Worm (Caenorhabditis elegans) whole organism, L4 larva: ENCODE results near the gene ape-1.

ENCODE experiments used
- nhr-28 ChIP-seq: fragments of 150-350 bp; optimal IDR thresholded peaks from 2 replicates; lab custom pipeline; 2014; ENCODE audit warnings: missing biosample characterization, missing genetic modification characterization
- nhr-77 ChIP-seq: fragments of 150-350 bp; optimal IDR thresholded peaks from 2 replicates; lab custom pipeline; 2014; ENCODE audit warnings: missing biosample characterization, missing genetic modification characterization

DNA sequence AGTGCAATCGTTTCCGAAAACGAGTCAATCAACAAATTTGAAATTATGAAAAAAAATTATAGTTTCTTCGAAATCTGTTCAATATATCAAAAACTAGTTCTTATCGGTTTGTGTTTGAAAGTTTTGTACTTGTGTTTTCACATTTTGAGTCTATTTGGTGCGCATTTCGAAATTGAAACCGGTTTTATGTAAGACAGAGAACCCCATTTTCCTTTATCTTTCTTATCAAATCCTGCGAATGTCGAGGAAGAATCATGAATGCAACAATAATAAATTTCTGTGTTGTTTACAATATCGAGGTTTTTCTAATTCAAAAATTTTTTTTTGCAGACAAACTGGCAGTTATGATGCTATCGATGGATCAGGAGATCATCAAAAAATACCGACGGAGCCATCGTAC is 7.1 kb downstream of the ape-1 start:
- TF ChIP-seq nhr-77 (tag; lab: Kevin White, UChicago) (no peak), nhr-28 (tag; lab: Kevin White, UChicago) (no peak)
